Fruit fly (Drosophila melanogaster) whole organism, pupa: ENCODE data around the gene CG13005.

ENCODE experiments used
- CG10348 ChIP-seq: fragments of 200-800 bp; sonication (Bioruptor generic); IDR thresholded peaks from 2 replicates; pipeline ENCODE4 v1.3.6; 2022; ENCODE audit warnings: missing biosample characterization, missing genetic modification characterization
- CG12605 ChIP-seq: fragments of 200-800 bp; sonication (Bioruptor generic); IDR thresholded peaks from 2 replicates; pipeline ENCODE4 v1.3.6; 2022; ENCODE audit warnings: missing biosample characterization, missing genetic modification characterization
- CG13204 ChIP-seq: fragments of 200-800 bp; sonication (Bioruptor generic); optimal IDR thresholded peaks from 2 replicates; lab custom pipeline; 2018; ENCODE audit warnings: missing biosample characterization, mild to moderate bottlenecking, missing genetic modification characterization, moderate library complexity
- CG14655 ChIP-seq: fragments of 200-800 bp; sonication (Bioruptor generic); optimal IDR thresholded peaks from 3 replicates; lab custom pipeline; 2017; ENCODE audit warnings: mild to moderate bottlenecking, missing biosample characterization, missing genetic modification reagents, missing genetic modification characterization
- CG15710 ChIP-seq: fragments of 200-800 bp; sonication (Bioruptor generic); optimal IDR thresholded peaks from 2 replicates; lab custom pipeline; 2018; ENCODE audit warnings: missing biosample characterization, mild to moderate bottlenecking, missing genetic modification characterization, moderate library complexity
- CG17806 ChIP-seq: fragments of 200-800 bp; sonication (Bioruptor generic); optimal IDR thresholded peaks from 2 replicates; lab custom pipeline; 2018; ENCODE audit warnings: missing biosample characterization, mild to moderate bottlenecking, missing genetic modification characterization, moderate library complexity
- CG32121 ChIP-seq: fragments of 200-800 bp; sonication (Bioruptor generic); IDR thresholded peaks from 2 replicates; pipeline ENCODE4 v1.3.6; 2022; ENCODE audit warnings: missing biosample characterization, missing genetic modification characterization
- CG34367 ChIP-seq: fragments of 200-800 bp; sonication (Bioruptor generic); optimal IDR thresholded peaks from 2 replicates; lab custom pipeline; 2018; ENCODE audit warnings: missing biosample characterization, mild to moderate bottlenecking, missing genetic modification characterization
- CG4496 ChIP-seq: fragments of 200-800 bp; sonication (Bioruptor generic); IDR thresholded peaks from 3 replicates; pipeline ENCODE4 v1.3.6; 2022; ENCODE audit warnings: missing biosample characterization, missing genetic modification characterization
- CG8159 ChIP-seq: fragments of 200-800 bp; sonication (Bioruptor generic); optimal IDR thresholded peaks from 3 replicates; lab custom pipeline; 2018; ENCODE audit warnings: missing biosample characterization, mild to moderate bottlenecking, missing genetic modification characterization, moderate library complexity
- CG8301 ChIP-seq: fragments of 200-800 bp; sonication (Bioruptor generic); optimal IDR thresholded peaks from 2 replicates; lab custom pipeline; 2018; ENCODE audit warnings: missing biosample characterization, mild to moderate bottlenecking, missing genetic modification characterization
- CG9948 ChIP-seq: fragments of 200-800 bp; sonication (Bioruptor generic); optimal IDR thresholded peaks from 2 replicates; lab custom pipeline; 2018; ENCODE audit warnings: missing biosample characterization, mild to moderate bottlenecking, missing genetic modification characterization, moderate library complexity
- D1 ChIP-seq: fragments of 200-800 bp; sonication (Bioruptor generic); optimal IDR thresholded peaks from 2 replicates; lab custom pipeline; 2018; ENCODE audit warnings: missing biosample characterization, mild to moderate bottlenecking, missing genetic modification characterization, moderate library complexity
- EcR ChIP-seq: fragments of 200-800 bp; sonication (Bioruptor generic); optimal IDR thresholded peaks from 3 replicates; lab custom pipeline; 2019; ENCODE audit warnings: missing biosample characterization, missing genetic modification characterization, mild to moderate bottlenecking, moderate library complexity, missing genetic modification reagents
- Ets98B ChIP-seq: fragments of 200-800 bp; sonication (Bioruptor generic); IDR thresholded peaks from 2 replicates; pipeline ENCODE4 v1.3.6; 2022; ENCODE audit warnings: missing biosample characterization, missing genetic modification characterization
- Pif1A ChIP-seq: fragments of 200-800 bp; sonication (Bioruptor generic); optimal IDR thresholded peaks from 3 replicates; lab custom pipeline; 2016; ENCODE audit warnings: missing biosample characterization, missing genetic modification characterization
- Pif1B ChIP-seq: fragments of 200-800 bp; sonication (Bioruptor generic); optimal IDR thresholded peaks from 3 replicates; lab custom pipeline; 2016; ENCODE audit warnings: missing biosample characterization, missing genetic modification characterization
- Snoo ChIP-seq: fragments of 200-800 bp; sonication (Bioruptor generic); optimal IDR thresholded peaks from 3 replicates; lab custom pipeline; 2017; ENCODE audit warnings: missing biosample characterization, mild to moderate bottlenecking, missing genetic modification characterization, inconsistent platforms
- fd96Ca ChIP-seq: fragments of 200-800 bp; sonication (Bioruptor generic); IDR thresholded peaks from 3 replicates; pipeline ENCODE4 v1.3.6; 2022; ENCODE audit warnings: missing biosample characterization, missing genetic modification characterization
- gl ChIP-seq: fragments of 200-800 bp; sonication (Bioruptor generic); optimal IDR thresholded peaks from 2 replicates; lab custom pipeline; 2018; ENCODE audit warnings: missing biosample characterization, mild to moderate bottlenecking, missing genetic modification characterization
- rn ChIP-seq: fragments of 200-800 bp; sonication (Bioruptor generic); IDR thresholded peaks from 2 replicates; pipeline ENCODE4 v1.3.6; 2022; ENCODE audit warnings: missing biosample characterization, missing genetic modification characterization

Gene CG13005

dm6 chrX:16816500-16816899, 13.1 kb downstream of the CG13005 start:
- TF ChIP-seq rn (no peak), Pif1B (GFP tag; lab: Kevin White, UChicago) (no peak), CG10348 (no peak), Snoo (no peak)

dm6 chrX:16818186-16818585, 14.7 kb downstream of the CG13005 start:
- TF ChIP-seq CG8301 (no peak), Snoo (no peak), CG13204 (GFP tag; lab: Kevin White, UChicago) (no peak), CG17806 (no peak), Pif1A (GFP tag; lab: Kevin White, UChicago) (no peak), CG8159 (tag; lab: Kevin White, UChicago) (no peak), CG32121 (GFP tag; lab: Robert Waterston, UW) (no peak), Ets98B (no peak), CG15710 (no peak), Pif1B (GFP tag; lab: Kevin White, UChicago) (no peak), fd96Ca (no peak), EcR (GFP tag; lab: Kevin White, UChicago) (no peak), CG12605 (GFP tag; lab: Robert Waterston, UW) (no peak), CG9948 (tag; lab: Kevin White, UChicago) (no peak), rn (no peak), gl (tag; lab: Kevin White, UChicago) (no peak), CG34367 (tag; lab: Kevin White, UChicago) (no peak), CG14655 (GFP tag; lab: Kevin White, UChicago) (no peak), D1 (tag; lab: Kevin White, UChicago) (no peak), CG10348 (no peak)

dm6 chrX:16820665-16821064, 17.2 kb downstream of the CG13005 start:
- no peak for TF ChIP-seq CG8159 (tag; lab: Kevin White, UChicago)
- no peak for TF ChIP-seq CG8301
- TF ChIP-seq rn = no peak
- no peak for TF ChIP-seq CG34367 (tag; lab: Kevin White, UChicago)
- TF ChIP-seq CG13204 (GFP tag; lab: Kevin White, UChicago) = no peak
- no peak for TF ChIP-seq Pif1B (GFP tag; lab: Kevin White, UChicago)
- TF ChIP-seq Ets98B = no peak
- TF ChIP-seq Pif1A (GFP tag; lab: Kevin White, UChicago) = no peak
- no peak for TF ChIP-seq CG9948 (tag; lab: Kevin White, UChicago)
- TF ChIP-seq D1 (tag; lab: Kevin White, UChicago) = no peak
- no peak for TF ChIP-seq CG4496 (GFP tag; lab: Robert Waterston, UW)
- TF ChIP-seq CG10348 = no peak
- no peak for TF ChIP-seq CG32121 (GFP tag; lab: Robert Waterston, UW)
- TF ChIP-seq gl (tag; lab: Kevin White, UChicago) = no peak
- TF ChIP-seq Snoo = no peak
- TF ChIP-seq CG12605 (GFP tag; lab: Robert Waterston, UW) = no peak
- no peak for TF ChIP-seq EcR (GFP tag; lab: Kevin White, UChicago)
- no peak for TF ChIP-seq CG15710
- TF ChIP-seq, all 21 proteins: peak for 0

- TF ChIP-seq CG10348 = no peak
- peak; percentile 31 for TF ChIP-seq Pif1A (GFP tag; lab: Kevin White, UChicago)
- peak; percentile 29 for TF ChIP-seq CG8301
- peak; percentile 66 for TF ChIP-seq CG32121 (GFP tag; lab: Robert Waterston, UW)
- no peak for TF ChIP-seq CG15710
- TF ChIP-seq CG4496 (GFP tag; lab: Robert Waterston, UW) = peak; percentile 61; the same call in 2 of the 3 replicates
- 0 out of 3 replicates have a peak, but pooled peaks have one; percentile 14 for TF ChIP-seq fd96Ca
- TF ChIP-seq CG9948 (tag; lab: Kevin White, UChicago) = no peak
- TF ChIP-seq CG17806 = peak; percentile 4
- TF ChIP-seq CG14655 (GFP tag; lab: Kevin White, UChicago) = peak; percentile 36
Measured at dm6 chrX:16821216-16821615, 17.8 kb downstream of the CG13005 start.

- peak; percentile 68 for TF ChIP-seq CG34367 (tag; lab: Kevin White, UChicago)
- TF ChIP-seq CG32121 (GFP tag; lab: Robert Waterston, UW) = peak; percentile 89
- peak; percentile 71 for TF ChIP-seq rn
- TF ChIP-seq CG4496 (GFP tag; lab: Robert Waterston, UW) = peak; percentile 90
- no peak for TF ChIP-seq EcR (GFP tag; lab: Kevin White, UChicago)
- TF ChIP-seq CG17806 = peak; percentile 75
- TF ChIP-seq fd96Ca = peak; percentile 84
- TF ChIP-seq CG14655 (GFP tag; lab: Kevin White, UChicago) = peak; percentile 70
- TF ChIP-seq CG8159 (tag; lab: Kevin White, UChicago) = peak; percentile 74
- peak; percentile 67 for TF ChIP-seq CG10348
- peak; percentile 73 for TF ChIP-seq CG8301
- peak; percentile 15 for TF ChIP-seq gl (tag; lab: Kevin White, UChicago)
- TF ChIP-seq Pif1B (GFP tag; lab: Kevin White, UChicago) = peak; percentile 66
- TF ChIP-seq CG15710 = peak; percentile 83
- peak; percentile 77 for TF ChIP-seq CG9948 (tag; lab: Kevin White, UChicago)
- TF ChIP-seq CG13204 (GFP tag; lab: Kevin White, UChicago) = peak; percentile 24
- TF ChIP-seq Ets98B = peak; percentile 88
- peak; percentile 21 for TF ChIP-seq D1 (tag; lab: Kevin White, UChicago)
- peak; percentile 87 for TF ChIP-seq CG12605 (GFP tag; lab: Robert Waterston, UW)
- TF ChIP-seq Pif1A (GFP tag; lab: Kevin White, UChicago) = peak; percentile 68
- TF ChIP-seq Snoo = peak; percentile 55
Measured at dm6 chrX:16822080-16822479, 18.6 kb downstream of the CG13005 start.

dm6 chrX:16829439-16830028, 26.1 kb downstream of the CG13005 start:
- peak; percentile 46 for TF ChIP-seq CG9948 (tag; lab: Kevin White, UChicago)
- peak; percentile 20 for TF ChIP-seq CG14655 (GFP tag; lab: Kevin White, UChicago)
- TF ChIP-seq CG8301 = peak; percentile 26
- TF ChIP-seq Pif1B (GFP tag; lab: Kevin White, UChicago) = no peak
- no peak for TF ChIP-seq CG13204 (GFP tag; lab: Kevin White, UChicago)
- TF ChIP-seq EcR (GFP tag; lab: Kevin White, UChicago) = no peak
- TF ChIP-seq Snoo = no peak
- no peak; the same call in 1 of the 2 replicates for TF ChIP-seq Ets98B
- TF ChIP-seq CG34367 (tag; lab: Kevin White, UChicago) = peak; percentile 28
- TF ChIP-seq fd96Ca = no peak
- TF ChIP-seq CG8159 (tag; lab: Kevin White, UChicago) = peak; percentile 51
- no peak for TF ChIP-seq CG4496 (GFP tag; lab: Robert Waterston, UW)
- TF ChIP-seq gl (tag; lab: Kevin White, UChicago) = no peak
- peak; percentile 48 for TF ChIP-seq CG17806
- peak; percentile 24 for TF ChIP-seq CG15710
- no peak for TF ChIP-seq Pif1A (GFP tag; lab: Kevin White, UChicago)
- TF ChIP-seq CG12605 (GFP tag; lab: Robert Waterston, UW) = no peak
- TF ChIP-seq, all 21 proteins: peak for 7
